Fruit fly (Drosophila melanogaster) whole organism, embryonic: Measurements from ENCODE around the gene CecB.

Experiments
- Atf6 ChIP-seq: fragments of 200-800 bp; sonication (Bioruptor generic); IDR thresholded peaks from 2 replicates; pipeline ENCODE4 v1.3.6; 2022; ENCODE audit warnings: missing biosample characterization, missing genetic modification characterization
- CG10147 ChIP-seq: fragments of 200-800 bp; sonication (Bioruptor generic); optimal IDR thresholded peaks from 2 replicates; lab custom pipeline; 2019; ENCODE audit warnings: missing biosample characterization, mild to moderate bottlenecking, missing genetic modification characterization, moderate library complexity
- CG10654 ChIP-seq: fragments of 200-800 bp; sonication (Bioruptor generic); optimal IDR thresholded peaks from 2 replicates; lab custom pipeline; 2016; ENCODE audit warnings: missing biosample characterization, missing genetic modification characterization
- CG11696 ChIP-seq: fragments of 200-800 bp; sonication (Bioruptor generic); IDR thresholded peaks from 2 replicates; pipeline ENCODE4 v1.3.6; 2022; ENCODE audit warnings: missing biosample characterization, missing genetic modification characterization
- CG12391 ChIP-seq: fragments of 200-800 bp; sonication (Bioruptor generic); optimal IDR thresholded peaks from 3 replicates; lab custom pipeline; 2018; ENCODE audit warnings: missing biosample characterization, mild to moderate bottlenecking, missing genetic modification characterization, moderate library complexity
- CG13775 ChIP-seq: fragments of 200-800 bp; sonication (Bioruptor generic); optimal IDR thresholded peaks from 3 replicates; lab custom pipeline; 2017; ENCODE audit warnings: missing biosample characterization, mild to moderate bottlenecking, missing genetic modification characterization
- CG1792 ChIP-seq: fragments of 200-800 bp; sonication (Bioruptor generic); optimal IDR thresholded peaks from 2 replicates; lab custom pipeline; 2016; ENCODE audit warnings: missing biosample characterization, missing genetic modification characterization
- CG30431 ChIP-seq: fragments of 200-800 bp; sonication (Bioruptor generic); optimal IDR thresholded peaks from 2 replicates; lab custom pipeline; 2017; ENCODE audit warnings: missing biosample characterization, missing genetic modification characterization
- CG3281 ChIP-seq: fragments of 200-800 bp; sonication (Bioruptor generic); optimal IDR thresholded peaks from 3 replicates; lab custom pipeline; 2017; ENCODE audit warnings: missing biosample characterization, mild to moderate bottlenecking, missing genetic modification characterization
- CG3847 ChIP-seq: fragments of 200-800 bp; sonication (Bioruptor generic); IDR thresholded peaks from 2 replicates; pipeline ENCODE4 v1.3.6; 2022; ENCODE audit warnings: missing biosample characterization, missing genetic modification characterization
- CG3995 ChIP-seq: fragments of 200-800 bp; sonication (Bioruptor generic); optimal IDR thresholded peaks from 3 replicates; lab custom pipeline; 2016; ENCODE audit warnings: missing biosample characterization, missing genetic modification characterization
- CG4820 ChIP-seq: fragments of 200-800 bp; sonication (Bioruptor generic); optimal IDR thresholded peaks from 3 replicates; lab custom pipeline; 2016; ENCODE audit warnings: missing biosample characterization, missing genetic modification characterization
- CG5953 ChIP-seq: fragments of 200-800 bp; sonication (Bioruptor generic); IDR thresholded peaks from 2 replicates; pipeline ENCODE4 v1.3.6; 2022; ENCODE audit warnings: missing biosample characterization, missing genetic modification characterization
- CG6254 ChIP-seq: fragments of 200-800 bp; sonication (Bioruptor generic); optimal IDR thresholded peaks from 3 replicates; lab custom pipeline; 2017; ENCODE audit warnings: mild to moderate bottlenecking, missing biosample characterization, missing genetic modification reagents, missing genetic modification characterization
- CG6683 ChIP-seq: fragments of 200-800 bp; sonication (Bioruptor generic); optimal IDR thresholded peaks from 2 replicates; lab custom pipeline; 2017; ENCODE audit warnings: missing biosample characterization, mild to moderate bottlenecking, missing genetic modification characterization, missing genetic modification reagents
- CG8281 ChIP-seq: fragments of 200-800 bp; sonication (Bioruptor generic); optimal IDR thresholded peaks from 2 replicates; lab custom pipeline; 2018; ENCODE audit warnings: missing biosample characterization, mild to moderate bottlenecking, missing genetic modification characterization, moderate library complexity
- CG8924 ChIP-seq: fragments of 200-800 bp; optimal IDR thresholded peaks from 3 replicates; lab custom pipeline; 2019; ENCODE audit warnings: missing biosample characterization, mild to moderate bottlenecking, missing genetic modification characterization, moderate library complexity
- CG9876 ChIP-seq: fragments of 200-800 bp; sonication (Bioruptor generic); optimal IDR thresholded peaks from 2 replicates; lab custom pipeline; 2016; ENCODE audit warnings: missing biosample characterization, missing genetic modification characterization
- CHES-1-like ChIP-seq: fragments of 200-800 bp; sonication (Bioruptor generic); optimal IDR thresholded peaks from 2 replicates; lab custom pipeline; 2016; ENCODE audit warnings: missing biosample characterization, missing genetic modification characterization
- Dip2 ChIP-seq: fragments of 200-800 bp; sonication (Bioruptor generic); IDR thresholded peaks from 2 replicates; pipeline ENCODE4 v1.3.6; 2022; ENCODE audit warnings: missing biosample characterization, missing genetic modification characterization
- Drgx ChIP-seq: fragments of 200-800 bp; sonication (Bioruptor generic); IDR thresholded peaks from 2 replicates; pipeline ENCODE4 v1.3.6; 2022; ENCODE audit warnings: missing biosample characterization, missing genetic modification characterization
- Ets97D ChIP-seq: fragments of 200-800 bp; sonication (Bioruptor generic); optimal IDR thresholded peaks from 3 replicates; lab custom pipeline; 2016; ENCODE audit warnings: missing biosample characterization, missing genetic modification characterization
- Gsc ChIP-seq: fragments of 200-800 bp; sonication (Bioruptor generic); IDR thresholded peaks from 2 replicates; pipeline ENCODE4 v1.3.6; 2022; ENCODE audit warnings: missing biosample characterization, missing genetic modification characterization
- Hmr ChIP-seq: fragments of 200-800 bp; sonication (Bioruptor generic); optimal IDR thresholded peaks from 3 replicates; lab custom pipeline; 2017; ENCODE audit warnings: mild to moderate bottlenecking, missing biosample characterization, missing genetic modification reagents, missing genetic modification characterization
- Hr3 ChIP-seq: fragments of 200-800 bp; sonication (Bioruptor generic); optimal IDR thresholded peaks from 3 replicates; lab custom pipeline; 2016; ENCODE audit warnings: missing biosample characterization, missing genetic modification characterization
- Hr51 ChIP-seq, 2 experiments: fragments of 200-800 bp; sonication (Bioruptor generic); optimal IDR thresholded peaks; 2 replicates in 1 of 2; 3 replicates in 1 of 2; lab custom pipeline; 2016 to 2018; ENCODE audit warnings: missing biosample characterization in 2 of 2, missing genetic modification characterization in 2 of 2, mild to moderate bottlenecking in 1 of 2, moderate library complexity in 1 of 2
- Lim3 ChIP-seq: fragments of 200-800 bp; sonication (Bioruptor generic); IDR thresholded peaks from 2 replicates; pipeline ENCODE4 v1.3.6; 2022; ENCODE audit warnings: missing biosample characterization, missing genetic modification characterization
- Rfx ChIP-seq: fragments of 200-800 bp; sonication (Bioruptor generic); IDR thresholded peaks from 2 replicates; pipeline ENCODE4 v1.3.6; 2022; ENCODE audit warnings: missing biosample characterization, missing genetic modification characterization
- Sox102F ChIP-seq: fragments of 200-800 bp; sonication (Bioruptor generic); optimal IDR thresholded peaks from 2 replicates; lab custom pipeline; 2018; ENCODE audit warnings: missing biosample characterization, mild to moderate bottlenecking, missing genetic modification characterization, moderate library complexity
- Xrp1 ChIP-seq: fragments of 200-800 bp; sonication (Bioruptor generic); IDR thresholded peaks from 2 replicates; pipeline ENCODE4 v1.3.6; 2022; ENCODE audit warnings: missing biosample characterization, missing genetic modification characterization
- ap ChIP-seq: fragments of 200-800 bp; sonication (Bioruptor generic); IDR thresholded peaks from 2 replicates; pipeline ENCODE4 v1.3.6; 2022; ENCODE audit warnings: missing biosample characterization, missing genetic modification characterization
- cato ChIP-seq: fragments of 200-800 bp; sonication (Bioruptor generic); optimal IDR thresholded peaks from 2 replicates; lab custom pipeline; 2016; ENCODE audit warnings: missing biosample characterization, missing genetic modification characterization, borderline replicate concordance
- chif ChIP-seq, 2 experiments: fragments of 200-800 bp; sonication (Bioruptor generic); optimal IDR thresholded peaks; 3 replicates each; lab custom pipeline; 2016; ENCODE audit warnings: missing biosample characterization in 2 of 2, missing genetic modification characterization in 2 of 2
- chm ChIP-seq: fragments of 200-800 bp; sonication (Bioruptor generic); IDR thresholded peaks from 2 replicates; pipeline ENCODE4 v1.3.6; 2022; ENCODE audit warnings: missing biosample characterization, missing genetic modification characterization
- emc ChIP-seq: fragments of 200-800 bp; sonication (Bioruptor generic); optimal IDR thresholded peaks from 2 replicates; lab custom pipeline; 2016; ENCODE audit warnings: missing biosample characterization, missing genetic modification characterization
- en ChIP-seq: fragments of 200-800 bp; sonication (Bioruptor generic); optimal IDR thresholded peaks from 2 replicates; lab custom pipeline; 2016; ENCODE audit warnings: missing biosample characterization, missing genetic modification characterization
- ewg ChIP-seq: fragments of 200-800 bp; sonication (Bioruptor generic); optimal IDR thresholded peaks from 3 replicates; lab custom pipeline; 2017; ENCODE audit warnings: mild to moderate bottlenecking, missing biosample characterization, missing genetic modification reagents, missing genetic modification characterization
- fd3F ChIP-seq: fragments of 200-800 bp; sonication (Bioruptor generic); optimal IDR thresholded peaks from 2 replicates; lab custom pipeline; 2018; ENCODE audit warnings: missing biosample characterization, mild to moderate bottlenecking, missing genetic modification characterization, moderate library complexity
- gem ChIP-seq: fragments of 200-800 bp; sonication (Bioruptor generic); optimal IDR thresholded peaks from 2 replicates; lab custom pipeline; 2019; ENCODE audit warnings: missing biosample characterization, mild to moderate bottlenecking, missing genetic modification characterization, moderate library complexity
- kay ChIP-seq: fragments of 200-800 bp; sonication (Bioruptor generic); optimal IDR thresholded peaks from 2 replicates; lab custom pipeline; 2016; ENCODE audit warnings: missing biosample characterization, missing genetic modification characterization
- lola ChIP-seq, 3 experiments: fragments of >200 bp in 2 of 3; fragments of 200-800 bp in 1 of 3; sonication (Bioruptor generic) in 1 of 3; optimal IDR thresholded peaks; 2 replicates each; lab custom pipeline; 2017 to 2019; ENCODE audit warnings: missing biosample characterization in 3 of 3, missing genetic modification characterization in 3 of 3, mild to moderate bottlenecking in 1 of 3, moderate library complexity in 1 of 3
- mld ChIP-seq: fragments of 200-800 bp; sonication (Bioruptor generic); IDR thresholded peaks from 3 replicates; pipeline ENCODE4 v1.3.6; 2022; ENCODE audit warnings: missing biosample characterization, missing genetic modification characterization; ENCODE audit not compliant: partially characterized antibody
- p53 ChIP-seq: fragments of 200-800 bp; sonication (Bioruptor generic); optimal IDR thresholded peaks from 2 replicates; lab custom pipeline; 2016; ENCODE audit warnings: missing biosample characterization, missing genetic modification characterization
- row ChIP-seq: fragments of 200-800 bp; sonication (Bioruptor generic); IDR thresholded peaks from 3 replicates; pipeline ENCODE4 v1.3.6; 2022; ENCODE audit warnings: missing biosample characterization, missing genetic modification characterization
- seq ChIP-seq: fragments of 200-800 bp; sonication (Bioruptor generic); IDR thresholded peaks from 2 replicates; pipeline ENCODE4 v1.3.6; 2022; ENCODE audit warnings: missing biosample characterization, missing genetic modification characterization
- sima ChIP-seq: fragments of 200-800 bp; sonication (Bioruptor generic); optimal IDR thresholded peaks from 2 replicates; lab custom pipeline; 2016; ENCODE audit warnings: missing biosample characterization, missing genetic modification characterization
- sisA ChIP-seq: fragments of 200-800 bp; sonication (Bioruptor generic); IDR thresholded peaks from 2 replicates; pipeline ENCODE4 v1.3.6; 2022; ENCODE audit warnings: missing biosample characterization, missing genetic modification characterization
- wor ChIP-seq: fragments of 200-800 bp; sonication (Bioruptor generic); IDR thresholded peaks from 2 replicates; pipeline ENCODE4 v1.3.6; 2022; ENCODE audit warnings: missing biosample characterization, missing genetic modification characterization

The CecB gene

dm6 chr3R:30203104-30203986 lies 10.3 kb downstream of the CecB start (continued):
- TF ChIP-seq ewg (GFP tag; lab: Kevin White, UChicago) (peak; percentile 82), chm (GFP tag; lab: Robert Waterston, UW) (peak; percentile 52; the same call in 1 of the 2 replicates), CG3995 (GFP tag; lab: Kevin White, UChicago) (peak; percentile 78), Atf6 (peak; percentile 98), Gsc (peak; percentile 82; the same call in 1 of the 2 replicates), CG30431 (GFP tag; lab: Kevin White, UChicago) (peak; percentile 89), gem (tag; lab: Kevin White, UChicago) (peak; percentile 96), CG6254 (GFP tag; lab: Kevin White, UChicago) (peak; percentile 95), CG3847 (GFP tag; lab: Robert Waterston, UW) (peak; percentile 81), Sox102F (GFP tag; lab: Kevin White, UChicago) (peak; percentile 94), fd3F (GFP tag; lab: Kevin White, UChicago) (peak; percentile 89), CG9876 (GFP tag; lab: Kevin White, UChicago) (peak; percentile 97), CG6683 (GFP tag; lab: Kevin White, UChicago) (peak; percentile 93), Rfx (GFP tag; lab: Robert Waterston, UW) (peak; percentile 95), chif (GFP tag; optimal IDR thresholded peaks at IDR 0.05; lab: Kevin White, UChicago) (peak; percentile 93 to 98), lola (GFP tag; optimal IDR thresholded peaks at IDR 0.05; lab: Kevin White, UChicago) (peak in 1 of 3 experiments; percentile 81), Hmr (GFP tag; lab: Kevin White, UChicago) (peak; percentile 96), ap (GFP tag; lab: Robert Waterston, UW) (peak; percentile 96), CG8924 (tag; lab: Kevin White, UChicago) (peak; percentile 97), CG11696 (GFP tag; lab: Robert Waterston, UW) (peak; percentile 75), CG8281 (peak; percentile 86), en (GFP tag; lab: Kevin White, UChicago) (peak; percentile 89), CG10147 (GFP tag; lab: Kevin White, UChicago) (peak; percentile 97), CG1792 (peak; percentile 98), Dip2 (no peak; the same call in 1 of the 2 replicates), CG3281 (GFP tag; lab: Kevin White, UChicago) (peak; percentile 96), sisA (peak; percentile 98), mld (GFP tag; lab: Robert Waterston, UW) (no peak), cato (GFP tag; lab: Kevin White, UChicago) (peak; percentile 77), seq (GFP tag; lab: Robert Waterston, UW) (peak; percentile 92), CG12391 (tag; lab: Kevin White, UChicago) (peak; percentile 91), Xrp1 (GFP tag; lab: Robert Waterston, UW) (peak; percentile 93), Ets97D (GFP tag; lab: Kevin White, UChicago) (peak; percentile 93), CG10654 (GFP tag; lab: Kevin White, UChicago) (peak; percentile 98), CG4820 (GFP tag; lab: Kevin White, UChicago) (peak; percentile 97), emc (GFP tag; lab: Kevin White, UChicago) (peak; percentile 97), Hr3 (peak; percentile 92), sima (GFP tag; lab: Kevin White, UChicago) (peak; percentile 93), CG13775 (GFP tag; lab: Kevin White, UChicago) (peak; percentile 85), row (peak; percentile 99), CHES-1-like (GFP tag; lab: Kevin White, UChicago) (peak; percentile 96), wor (peak; percentile 92), kay (GFP tag; lab: Kevin White, UChicago) (peak; percentile 90), CG5953 (peak; percentile 95), Drgx (GFP tag; lab: Robert Waterston, UW) (peak; percentile 73), Hr51 (GFP tag; optimal IDR thresholded peaks at IDR 0.05; lab: Kevin White, UChicago) (peak; percentile 90 to 94), p53 (GFP tag; lab: Kevin White, UChicago) (peak; percentile 95), Lim3 (GFP tag; lab: Robert Waterston, UW) (peak; percentile 95)
